Worm (Caenorhabditis elegans) whole organism, young adult: Measurements from ENCODE around the gene ltd-1.

Experiments
- B0019.2 ChIP-seq: fragments of 200-800 bp; sonication (Bioruptor generic); conservative IDR thresholded peaks from 2 replicates; pipeline ENCODE4 v1.3.6; 2022; ENCODE audit warnings: missing genetic modification reagents, missing genetic modification characterization, missing compliant biosample characterization
- F23B12.7 ChIP-seq: sonication (generic microtip); optimal IDR thresholded peaks from 2 replicates; lab custom pipeline; 2017; ENCODE audit warnings: missing genetic modification characterization, mild to moderate bottlenecking, missing compliant biosample characterization, antibody characterized with exemption, moderate library complexity; ENCODE audit not compliant: insufficient read depth
- F33H1.4 ChIP-seq: fragments of 200-800 bp; sonication (Bioruptor generic); IDR thresholded peaks from 2 replicates; pipeline ENCODE4 v1.3.6; 2022; ENCODE audit warnings: missing genetic modification reagents, missing genetic modification characterization, missing compliant biosample characterization
- F37B4.10 ChIP-seq: fragments of 200-800 bp; sonication (Bioruptor generic); IDR thresholded peaks from 2 replicates; pipeline ENCODE4 v1.3.6; 2022; ENCODE audit warnings: missing genetic modification characterization, missing compliant biosample characterization
- F52B5.7 ChIP-seq: sonication (generic microtip); optimal IDR thresholded peaks from 2 replicates; lab custom pipeline; 2016; ENCODE audit warnings: mild to moderate bottlenecking, missing genetic modification characterization, missing compliant biosample characterization
- F57C9.4 ChIP-seq: sonication (generic microtip); optimal IDR thresholded peaks from 2 replicates; lab custom pipeline; 2017; ENCODE audit warnings: mild to moderate bottlenecking, missing genetic modification characterization, missing compliant biosample characterization
- K12H6.12 ChIP-seq: fragments of 200-800 bp; sonication (Bioruptor generic); optimal IDR thresholded peaks from 2 replicates; lab custom pipeline; 2018; ENCODE audit warnings: mild to moderate bottlenecking, missing genetic modification characterization, missing compliant biosample characterization
- Y53F4B.3 ChIP-seq: fragments of 200-800 bp; sonication (Bioruptor generic); IDR thresholded peaks from 2 replicates; pipeline ENCODE4 v1.3.6; 2022; ENCODE audit warnings: missing genetic modification reagents, missing genetic modification characterization, missing compliant biosample characterization
- Y67H2A.10 ChIP-seq: fragments of 200-800 bp; sonication (Bioruptor generic); conservative IDR thresholded peaks from 2 replicates; pipeline ENCODE4 v1.3.6; 2022; ENCODE audit warnings: missing genetic modification reagents, missing genetic modification characterization, missing compliant biosample characterization
- Y79H2A.3 ChIP-seq: fragments of 200-800 bp; sonication (Bioruptor generic); conservative IDR thresholded peaks from 2 replicates; pipeline ENCODE4 v1.3.6; 2022; ENCODE audit warnings: missing genetic modification reagents, missing genetic modification characterization, missing compliant biosample characterization
- ama-1 ChIP-seq, 3 experiments: fragments of 150-350 bp in 1 of 3; sonication (generic microtip) in 2 of 3; optimal IDR thresholded peaks; 2 replicates each; lab custom pipeline; 2014 to 2018; ENCODE audit warnings: missing biosample characterization in 2 of 3, missing genetic modification characterization in 2 of 3, missing genetic modification reagents in 2 of 3
- athp-1 ChIP-seq: sonication (generic microtip); optimal IDR thresholded peaks from 2 replicates; lab custom pipeline; 2017; ENCODE audit warnings: mild to moderate bottlenecking, missing genetic modification characterization, missing compliant biosample characterization
- attf-6 ChIP-seq: fragments of 200-800 bp; sonication (Bioruptor generic); IDR thresholded peaks from 2 replicates; pipeline ENCODE4 v1.3.6; 2022; ENCODE audit warnings: missing genetic modification reagents, missing genetic modification characterization, missing compliant biosample characterization
- cebp-1 ChIP-seq, 2 experiments: fragments of 200-800 bp in 1 of 2; sonication (Bioruptor generic) in 1 of 2; sonication (generic microtip) in 1 of 2; IDR thresholded peaks in 1 of 2; optimal IDR thresholded peaks in 1 of 2; 2 replicates each; pipeline versions ENCODE4 v1.3.6 to Lab custom; 2017 to 2022; ENCODE audit warnings: missing compliant biosample characterization in 2 of 2, missing genetic modification characterization in 2 of 2, mild to moderate bottlenecking in 1 of 2, missing genetic modification reagents in 1 of 2, moderate library complexity in 1 of 2
- cebp-2 ChIP-seq: fragments of 200-800 bp; sonication (Bioruptor generic); IDR thresholded peaks from 2 replicates; pipeline ENCODE4 v1.3.6; 2022; ENCODE audit warnings: missing genetic modification characterization, missing compliant biosample characterization
- ceh-100 ChIP-seq: fragments of 200-800 bp; sonication (Bioruptor generic); IDR thresholded peaks from 2 replicates; pipeline ENCODE4 v1.3.6; 2022; ENCODE audit warnings: missing genetic modification reagents, missing genetic modification characterization, missing compliant biosample characterization
- ceh-58 ChIP-seq: fragments of 200-800 bp; sonication (Bioruptor generic); IDR thresholded peaks from 2 replicates; pipeline ENCODE4 v1.3.6; 2022; ENCODE audit warnings: missing genetic modification characterization, missing compliant biosample characterization
- egl-44 ChIP-seq: fragments of 200-800 bp; sonication (Bioruptor generic); IDR thresholded peaks from 2 replicates; pipeline ENCODE4 v1.3.6; 2022; ENCODE audit warnings: missing genetic modification reagents, missing genetic modification characterization, missing compliant biosample characterization
- egrh-3 ChIP-seq: fragments of 200-800 bp; sonication (Bioruptor generic); IDR thresholded peaks from 2 replicates; pipeline ENCODE4 v1.3.6; 2022; ENCODE audit warnings: missing genetic modification reagents, missing genetic modification characterization, missing compliant biosample characterization
- ekl-4 ChIP-seq: fragments of 200-800 bp; sonication (Bioruptor generic); IDR thresholded peaks from 2 replicates; pipeline ENCODE4 v1.3.6; 2022; ENCODE audit warnings: missing genetic modification reagents, missing genetic modification characterization, missing compliant biosample characterization
- ets-4 ChIP-seq: fragments of 200-800 bp; sonication (Bioruptor generic); optimal IDR thresholded peaks from 2 replicates; lab custom pipeline; 2018; ENCODE audit warnings: mild to moderate bottlenecking, missing genetic modification characterization, missing compliant biosample characterization
- hlh-12 ChIP-seq: sonication (generic microtip); optimal IDR thresholded peaks from 2 replicates; lab custom pipeline; 2016; ENCODE audit warnings: missing genetic modification characterization, missing compliant biosample characterization
- hlh-26 ChIP-seq: fragments of 200-800 bp; sonication (Bioruptor generic); conservative IDR thresholded peaks from 2 replicates; pipeline ENCODE4 v1.3.6; 2022; ENCODE audit warnings: missing genetic modification reagents, missing genetic modification characterization, missing compliant biosample characterization
- hrde-1 ChIP-seq: sonication (generic microtip); optimal IDR thresholded peaks from 2 replicates; lab custom pipeline; 2016; ENCODE audit warnings: missing genetic modification characterization, mild to moderate bottlenecking, missing compliant biosample characterization, moderate library complexity, missing genotype, missing genetic modification reagents, borderline replicate concordance
- lin-35 ChIP-seq, 3 experiments: fragments of 150-350 bp in 2 of 3; sonication (generic microtip) in 1 of 3; optimal IDR thresholded peaks; 2 replicates each; lab custom pipeline; 2014 to 2018; ENCODE audit warnings: missing biosample characterization in 3 of 3, missing genetic modification characterization in 3 of 3, missing genetic modification reagents in 3 of 3
- lin-54 ChIP-seq: fragments of 200-800 bp; sonication (Bioruptor generic); optimal IDR thresholded peaks from 2 replicates; lab custom pipeline; 2018; ENCODE audit warnings: mild to moderate bottlenecking, missing genetic modification characterization, missing compliant biosample characterization
- lir-1 ChIP-seq: fragments of 200-800 bp; sonication (Bioruptor generic); conservative IDR thresholded peaks from 2 replicates; pipeline ENCODE4 v1.3.6; 2022; ENCODE audit warnings: missing genetic modification reagents, missing genetic modification characterization, missing compliant biosample characterization
- lsl-1 ChIP-seq: fragments of 200-800 bp; sonication (Bioruptor generic); optimal IDR thresholded peaks from 2 replicates; lab custom pipeline; 2018; ENCODE audit warnings: mild to moderate bottlenecking, missing genetic modification characterization, moderate library complexity, missing compliant biosample characterization
- madf-10 ChIP-seq: sonication (generic microtip); optimal IDR thresholded peaks from 2 replicates; lab custom pipeline; 2016; ENCODE audit warnings: mild to moderate bottlenecking, missing genetic modification characterization, missing compliant biosample characterization
- madf-6 ChIP-seq: fragments of 200-800 bp; sonication (Bioruptor generic); IDR thresholded peaks from 2 replicates; pipeline ENCODE4 v1.3.6; 2022; ENCODE audit warnings: missing genetic modification reagents, missing genetic modification characterization, missing compliant biosample characterization
- mel-28 ChIP-seq: sonication (generic microtip); optimal IDR thresholded peaks from 2 replicates; lab custom pipeline; 2016; ENCODE audit warnings: borderline replicate concordance, mild to moderate bottlenecking, missing genetic modification characterization, missing compliant biosample characterization
- mxl-1 ChIP-seq: sonication (generic microtip); optimal IDR thresholded peaks from 2 replicates; lab custom pipeline; 2016; ENCODE audit warnings: missing genetic modification characterization, missing compliant biosample characterization
- nfya-1 ChIP-seq: sonication (generic microtip); optimal IDR thresholded peaks from 2 replicates; lab custom pipeline; 2017; ENCODE audit warnings: antibody characterized with exemption, missing compliant biosample characterization, missing genetic modification characterization, borderline replicate concordance; ENCODE audit not compliant: insufficient read depth
- nfya-2 ChIP-seq: fragments of 200-800 bp; sonication (Bioruptor generic); IDR thresholded peaks from 2 replicates; pipeline ENCODE4 v1.3.6; 2022; ENCODE audit warnings: missing genetic modification reagents, missing genetic modification characterization, missing compliant biosample characterization
- nfyb-1 ChIP-seq: fragments of 200-800 bp; sonication (Bioruptor generic); IDR thresholded peaks from 2 replicates; pipeline ENCODE4 v1.3.6; 2022; ENCODE audit warnings: missing genetic modification reagents, missing genetic modification characterization, missing compliant biosample characterization
- nhr-27 ChIP-seq: fragments of 200-800 bp; sonication (Bioruptor generic); optimal IDR thresholded peaks from 2 replicates; lab custom pipeline; 2018; ENCODE audit warnings: mild to moderate bottlenecking, missing genetic modification characterization, moderate library complexity, missing compliant biosample characterization
- nhr-80 ChIP-seq: sonication (generic microtip); optimal IDR thresholded peaks from 2 replicates; lab custom pipeline; 2016; ENCODE audit warnings: missing genetic modification characterization, missing compliant biosample characterization
- rpc-1 ChIP-seq, 2 experiments: fragments of 150-350 bp in 1 of 2; sonication (generic microtip) in 1 of 2; optimal IDR thresholded peaks; 2 replicates each; lab custom pipeline; 2014 to 2018; ENCODE audit warnings: missing biosample characterization in 1 of 2, missing genetic modification characterization in 1 of 2, missing genetic modification reagents in 1 of 2, missing genotype in 1 of 2
- snpc-3.4 ChIP-seq: sonication (generic microtip); optimal IDR thresholded peaks from 2 replicates; lab custom pipeline; 2017; ENCODE audit warnings: missing genetic modification characterization, mild to moderate bottlenecking, missing compliant biosample characterization, antibody characterized with exemption, moderate library complexity, missing genotype, missing genetic modification reagents
- snpc-4 ChIP-seq, 5 experiments: fragments of 150-350 bp in 1 of 5; sonication (generic microtip) in 4 of 5; optimal IDR thresholded peaks; 2 replicates each; lab custom pipeline; 2014 to 2018; ENCODE audit warnings: missing genetic modification characterization in 5 of 5, missing biosample characterization in 3 of 5, antibody characterized with exemption in 2 of 5, mild to moderate bottlenecking in 2 of 5, missing compliant biosample characterization in 2 of 5, missing genotype in 2 of 5, moderate library complexity in 2 of 5, missing genetic modification reagents in 1 of 5
- somi-1 ChIP-seq: fragments of 200-800 bp; sonication (Bioruptor generic); optimal IDR thresholded peaks from 2 replicates; lab custom pipeline; 2018; ENCODE audit warnings: mild to moderate bottlenecking, missing genetic modification characterization, missing compliant biosample characterization
- tbp1 ChIP-seq: fragments of 200-800 bp; sonication (Bioruptor generic); optimal IDR thresholded peaks from 2 replicates; lab custom pipeline; 2018; ENCODE audit warnings: mild to moderate bottlenecking, missing genetic modification characterization, missing compliant biosample characterization
- tlf-1 ChIP-seq: fragments of 200-800 bp; sonication (Bioruptor generic); optimal IDR thresholded peaks from 2 replicates; lab custom pipeline; 2018; ENCODE audit warnings: mild to moderate bottlenecking, missing genetic modification characterization, missing compliant biosample characterization
- xnd-1 ChIP-seq: sonication (generic microtip); optimal IDR thresholded peaks from 2 replicates; lab custom pipeline; 2016; ENCODE audit warnings: missing genotype, missing genetic modification reagents, missing genetic modification characterization, missing compliant biosample characterization
- ztf-28 ChIP-seq: fragments of 200-800 bp; sonication (Bioruptor generic); IDR thresholded peaks from 2 replicates; pipeline ENCODE4 v1.3.6; 2022; ENCODE audit warnings: missing genetic modification reagents, missing genetic modification characterization, missing compliant biosample characterization
- ztf-3 ChIP-seq: fragments of 200-800 bp; sonication (Bioruptor generic); optimal IDR thresholded peaks from 2 replicates; lab custom pipeline; 2018; ENCODE audit warnings: mild to moderate bottlenecking, missing genetic modification characterization, missing compliant biosample characterization
- ztf-6 ChIP-seq: fragments of 200-800 bp; sonication (Bioruptor generic); IDR thresholded peaks from 2 replicates; pipeline ENCODE4 v1.3.6; 2022; ENCODE audit warnings: missing genetic modification reagents, missing genetic modification characterization, missing compliant biosample characterization

The ltd-1 gene

ce11 chrII:8086803-8087202 lies 5.8 kb downstream of the ltd-1 start, which contains the start of gene K02C4.3:
Gene K02C4.3 (minus strand): TSS chrII:8086853.
- TF ChIP-seq hlh-12 (tag; lab: Kevin White, UChicago), result no peak
- TF ChIP-seq nfya-1 (tag; lab: Kevin White, UChicago), result no peak
- no peak for TF ChIP-seq ceh-58
- TF ChIP-seq nhr-27 (tag; lab: Kevin White, UChicago), result no peak
- TF ChIP-seq rpc-1 (optimal IDR thresholded peaks at IDR 0.05; lab: Kevin White, UChicago), result no peak
- TF ChIP-seq rpc-1 (tag; optimal IDR thresholded peaks at IDR 0.05; lab: Kevin White, UChicago), result no peak
- no peak for TF ChIP-seq ceh-100 (GFP tag; lab: Robert Waterston, UW)
- no peak for TF ChIP-seq B0019.2 (GFP tag; lab: Robert Waterston, UW)
- no peak for TF ChIP-seq ama-1 (optimal IDR thresholded peaks at IDR 0.05; lab: Kevin White, UChicago)
- no peak for TF ChIP-seq ama-1 (GFP tag; optimal IDR thresholded peaks at IDR 0.05; lab: Kevin White, UChicago)
- no peak for TF ChIP-seq F52B5.7 (tag; lab: Kevin White, UChicago)
- TF ChIP-seq snpc-3.4, result peak; percentile 60
- no peak for TF ChIP-seq ztf-6 (GFP tag; lab: Robert Waterston, UW)
- no peak for TF ChIP-seq attf-6
- TF ChIP-seq cebp-2, result no peak
- TF ChIP-seq egl-44 (GFP tag; lab: Robert Waterston, UW), result no peak
- TF ChIP-seq tlf-1, result no peak
- no peak for TF ChIP-seq cebp-1 (GFP tag; IDR thresholded peaks at IDR 0.05; lab: Robert Waterston, UW)
- no peak for TF ChIP-seq cebp-1 (tag; optimal IDR thresholded peaks at IDR 0.05; lab: Kevin White, UChicago)
- no peak for TF ChIP-seq somi-1 (GFP tag; lab: Kevin White, UChicago)
- TF ChIP-seq Y79H2A.3 (GFP tag; lab: Robert Waterston, UW), result no peak
- TF ChIP-seq F33H1.4, result peak; percentile 37; the same call in 1 of the 2 replicates
- peak; percentile 9 for TF ChIP-seq nhr-80 (tag; lab: Kevin White, UChicago)
- TF ChIP-seq nfyb-1 (GFP tag; lab: Robert Waterston, UW), result no peak
- no peak for TF ChIP-seq hlh-26 (GFP tag; lab: Robert Waterston, UW)
- no peak for TF ChIP-seq ekl-4 (GFP tag; lab: Robert Waterston, UW)
- TF ChIP-seq mxl-1 (tag; lab: Kevin White, UChicago), result no peak
- TF ChIP-seq lir-1 (GFP tag; lab: Robert Waterston, UW), result no peak
- peak in 1 of 3 experiments; percentile 80 for TF ChIP-seq lin-35 (GFP tag; optimal IDR thresholded peaks at IDR 0.05; lab: Kevin White, UChicago)
- TF ChIP-seq madf-10 (tag; lab: Kevin White, UChicago), result no peak
- TF ChIP-seq ztf-3, result no peak
- no peak for TF ChIP-seq F57C9.4 (tag; lab: Kevin White, UChicago)
- TF ChIP-seq xnd-1 (tag; lab: Kevin White, UChicago), result no peak
- peak; percentile 69 for TF ChIP-seq lin-54 (GFP tag; lab: Kevin White, UChicago)
- TF ChIP-seq athp-1 (tag; lab: Kevin White, UChicago), result no peak
- no peak for TF ChIP-seq snpc-4 (GFP tag; optimal IDR thresholded peaks at IDR 0.05; lab: Kevin White, UChicago)
- TF ChIP-seq snpc-4 (tag; optimal IDR thresholded peaks at IDR 0.05; lab: Kevin White, UChicago), result peak; percentile 45 to 74 (median 73)
- TF ChIP-seq madf-6, result peak; percentile 65
- TF ChIP-seq F37B4.10 (GFP tag; lab: Robert Waterston, UW), result no peak
- TF ChIP-seq ets-4, result no peak
- no peak for TF ChIP-seq Y67H2A.10 (GFP tag; lab: Robert Waterston, UW)
- TF ChIP-seq K12H6.12, result no peak
- no peak for TF ChIP-seq nfya-2 (GFP tag; lab: Robert Waterston, UW)
- TF ChIP-seq tbp1, result no peak
- no peak for TF ChIP-seq egrh-3 (GFP tag; lab: Robert Waterston, UW)
- peak; percentile 56 for TF ChIP-seq lsl-1 (GFP tag; lab: Kevin White, UChicago)
- no peak for TF ChIP-seq Y53F4B.3 (GFP tag; lab: Robert Waterston, UW)
- no peak for TF ChIP-seq mel-28 (tag; lab: Kevin White, UChicago)
- TF ChIP-seq F23B12.7 (tag; lab: Kevin White, UChicago), result peak; percentile 13
- no peak for TF ChIP-seq ztf-28 (GFP tag; lab: Robert Waterston, UW)
- no peak for TF ChIP-seq hrde-1 (tag; lab: Kevin White, UChicago)
